Worm (Caenorhabditis elegans) whole organism, L2 larva: ENCODE data around the gene W02D7.5.

Source experiments
- blmp-1 ChIP-seq: sonication (generic microtip); optimal IDR thresholded peaks from 2 replicates; lab custom pipeline; 2017; ENCODE audit warnings: missing genetic modification characterization, mild to moderate bottlenecking, missing compliant biosample characterization, antibody characterized with exemption, moderate library complexity; ENCODE audit not compliant: insufficient read depth
- elt-3 ChIP-seq: sonication (generic microtip); optimal IDR thresholded peaks from 2 replicates; lab custom pipeline; 2017; ENCODE audit warnings: missing biosample characterization, missing genetic modification characterization
- fos-1 ChIP-seq: fragments of 150-350 bp; optimal IDR thresholded peaks from 2 replicates; lab custom pipeline; 2014; ENCODE audit warnings: missing biosample characterization, missing genetic modification characterization
- lin-13 ChIP-seq: fragments of 150-350 bp; optimal IDR thresholded peaks from 2 replicates; lab custom pipeline; 2014; ENCODE audit warnings: missing biosample characterization, missing genetic modification reagents, missing genetic modification characterization
- lin-39 ChIP-seq: fragments of 150-350 bp; optimal IDR thresholded peaks from 2 replicates; lab custom pipeline; 2014; ENCODE audit warnings: missing biosample characterization, missing genetic modification reagents, missing genetic modification characterization
- nhr-11 ChIP-seq: fragments of 150-350 bp; optimal IDR thresholded peaks from 2 replicates; lab custom pipeline; 2014; ENCODE audit warnings: missing biosample characterization, missing genetic modification characterization
- nhr-129 ChIP-seq: fragments of 150-350 bp; optimal IDR thresholded peaks from 2 replicates; lab custom pipeline; 2014; ENCODE audit warnings: missing biosample characterization, missing genetic modification characterization
- nhr-23 ChIP-seq: fragments of 150-350 bp; optimal IDR thresholded peaks from 2 replicates; lab custom pipeline; 2014; ENCODE audit warnings: missing biosample characterization, missing genetic modification reagents, missing genetic modification characterization
- nhr-237 ChIP-seq: fragments of 150-350 bp; optimal IDR thresholded peaks from 2 replicates; lab custom pipeline; 2014; ENCODE audit warnings: missing biosample characterization, missing genetic modification characterization
- nhr-77 ChIP-seq: fragments of 150-350 bp; optimal IDR thresholded peaks from 2 replicates; lab custom pipeline; 2014; ENCODE audit warnings: missing biosample characterization, missing genetic modification characterization
- unc-62 ChIP-seq: fragments of 150-350 bp; optimal IDR thresholded peaks from 2 replicates; lab custom pipeline; 2014; ENCODE audit warnings: missing biosample characterization, missing genetic modification reagents, missing genetic modification characterization
- zag-1 ChIP-seq: fragments of 150-350 bp; optimal IDR thresholded peaks from 2 replicates; lab custom pipeline; 2014; ENCODE audit warnings: missing biosample characterization, missing genetic modification characterization
- ztf-11 ChIP-seq: sonication (generic microtip); optimal IDR thresholded peaks from 2 replicates; lab custom pipeline; 2017; ENCODE audit warnings: missing biosample characterization, missing genetic modification characterization

ce11 chrV:8311210-8311609 is 12.2 kb upstream of the W02D7.5 start, which contains the start of gene W02D7.12:
- no peak for TF ChIP-seq nhr-237 (tag; lab: Kevin White, UChicago)
- no peak for TF ChIP-seq blmp-1 (tag; lab: Kevin White, UChicago)
- TF ChIP-seq nhr-23 = no peak
- no peak for TF ChIP-seq zag-1
- no peak for TF ChIP-seq unc-62
- TF ChIP-seq elt-3 = no peak
- TF ChIP-seq nhr-11 (tag; lab: Kevin White, UChicago) = no peak
- no peak for TF ChIP-seq nhr-77 (tag; lab: Kevin White, UChicago)
- TF ChIP-seq ztf-11 = no peak
- no peak for TF ChIP-seq lin-13 (GFP tag; lab: Kevin White, UChicago)
- no peak for TF ChIP-seq lin-39 (tag; lab: Kevin White, UChicago)
- TF ChIP-seq nhr-129 (tag; lab: Kevin White, UChicago) = no peak
- TF ChIP-seq fos-1 (tag; lab: Kevin White, UChicago) = no peak
